Worm (Caenorhabditis elegans): ENCODE results near the gene Y50D7A.3.

DNA sequence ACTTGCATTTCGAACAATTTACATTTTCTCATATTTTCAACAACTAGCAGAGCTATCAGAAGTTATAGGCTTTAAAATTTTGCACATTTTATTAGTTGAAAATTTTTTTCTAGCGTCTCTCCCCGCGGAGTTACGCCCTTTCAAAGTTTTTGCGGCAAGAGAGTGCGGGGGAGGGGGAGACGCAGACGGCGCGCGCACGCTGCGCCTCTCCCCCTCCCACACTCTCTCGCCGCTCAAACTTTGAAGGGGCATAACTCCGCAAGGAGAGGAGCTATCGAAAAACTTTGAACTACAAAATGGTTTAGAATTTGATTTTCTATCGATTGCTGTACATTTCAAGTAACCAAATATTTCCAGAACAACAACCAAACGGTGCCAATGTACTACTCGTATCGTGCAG lies 27.3 kb upstream of the Y50D7A.3 start:
- TF ChIP-seq zag-1 (tag; optimal IDR thresholded peaks at IDR 0.05) (no peak), unc-62 (GFP tag; optimal IDR thresholded peaks at IDR 0.05) (no peak), nhr-237 (tag; optimal IDR thresholded peaks at IDR 0.05) (no peak), fkh-4 (tag; optimal IDR thresholded peaks at IDR 0.05; ENCODE audit: borderline replicate concordance) (no peak), lsy-2 (tag; optimal IDR thresholded peaks at IDR 0.05) (no peak)

Measured in whole organism, L1 larva.